Fruit fly (Drosophila melanogaster): ENCODE results near the gene CG11983.

CG11983 gene

dm6 chr3R:9056409-9057031, 48.4 kb downstream of the CG11983 start (continued):
- no peak for TF ChIP-seq CG10321 (GFP tag; IDR thresholded peaks at IDR 0.05)
- no peak for TF ChIP-seq CG34224 (GFP tag; IDR thresholded peaks at IDR 0.05; ENCODE audit: partially characterized antibody)
- no peak for TF ChIP-seq br (optimal IDR thresholded peaks at IDR 0.05)
- TF ChIP-seq insv (GFP tag; optimal IDR thresholded peaks at IDR 0.05) = no peak
- no peak for TF ChIP-seq CG33557 (GFP tag; optimal IDR thresholded peaks at IDR 0.05)
- no peak for TF ChIP-seq stc (GFP tag; IDR thresholded peaks at IDR 0.05)
- no peak for TF ChIP-seq Fer2 (tag; optimal IDR thresholded peaks at IDR 0.05)
- TF ChIP-seq CG13296 (GFP tag; optimal IDR thresholded peaks at IDR 0.05) = no peak
- TF ChIP-seq CG10366 (GFP tag; IDR thresholded peaks at IDR 0.05) = no peak
- TF ChIP-seq gsb-n (tag; optimal IDR thresholded peaks at IDR 0.05) = no peak
- TF ChIP-seq Sry-δ (GFP tag; optimal IDR thresholded peaks at IDR 0.05) = no peak
- TF ChIP-seq zf30C (GFP tag; optimal IDR thresholded peaks at IDR 0.05) = no peak
- TF ChIP-seq Ravus (GFP tag; IDR thresholded peaks at IDR 0.05) = no peak
- no peak for TF ChIP-seq zen (tag; optimal IDR thresholded peaks at IDR 0.05)
- TF ChIP-seq CG3995 (GFP tag; optimal IDR thresholded peaks at IDR 0.05) = no peak
- no peak for TF ChIP-seq unc-4 (GFP tag; IDR thresholded peaks at IDR 0.05; ENCODE audit: partially characterized antibody)
- TF ChIP-seq CG32532 (GFP tag; IDR thresholded peaks at IDR 0.05) = no peak
- no peak for TF ChIP-seq CG6791 (GFP tag; IDR thresholded peaks at IDR 0.05; ENCODE audit: partially characterized antibody)
- TF ChIP-seq CG10274 (GFP tag; optimal IDR thresholded peaks at IDR 0.05) = no peak
- TF ChIP-seq gro (GFP tag; optimal IDR thresholded peaks at IDR 0.05) = no peak
- no peak for TF ChIP-seq ham (GFP tag; IDR thresholded peaks at IDR 0.05)
- TF ChIP-seq CG13424 (tag; optimal IDR thresholded peaks at IDR 0.05) = no peak
- no peak for TF ChIP-seq slou (GFP tag; optimal IDR thresholded peaks at IDR 0.05)
- TF ChIP-seq Oli (tag; optimal IDR thresholded peaks at IDR 0.05) = no peak
- no peak for TF ChIP-seq lbe (GFP tag; optimal IDR thresholded peaks at IDR 0.05)
- no peak for TF ChIP-seq sug (tag; optimal IDR thresholded peaks at IDR 0.05)
- peak; percentile 88 for TF ChIP-seq nom (GFP tag; optimal IDR thresholded peaks at IDR 0.05)
- TF ChIP-seq CG6854 (GFP tag; optimal IDR thresholded peaks at IDR 0.05) = no peak
- TF ChIP-seq en (GFP tag; optimal IDR thresholded peaks at IDR 0.05) = no peak
- peak; percentile 4 for TF ChIP-seq Asciz (GFP tag; optimal IDR thresholded peaks at IDR 0.05)
- TF ChIP-seq da (GFP tag; optimal IDR thresholded peaks at IDR 0.05) = no peak
- TF ChIP-seq maf-S (GFP tag; optimal IDR thresholded peaks at IDR 0.05) = no peak
- TF ChIP-seq CG18262 (tag; optimal IDR thresholded peaks at IDR 0.05) = no peak
- TF ChIP-seq Pdp1 (GFP tag; optimal IDR thresholded peaks at IDR 0.05) = peak in 1 of 2 experiments; percentile 33
- TF ChIP-seq Optix (GFP tag; IDR thresholded peaks at IDR 0.05) = no peak
- no peak for TF ChIP-seq zen2 (GFP tag; IDR thresholded peaks at IDR 0.05; ENCODE audit: partially characterized antibody)
- no peak for TF ChIP-seq so (GFP tag; IDR thresholded peaks at IDR 0.05)
- TF ChIP-seq Myb (GFP tag; optimal IDR thresholded peaks at IDR 0.05) = no peak
- TF ChIP-seq amos (GFP tag; IDR thresholded peaks at IDR 0.05; ENCODE audit: partially characterized antibody) = no peak
- peak in 1 of 2 experiments; percentile 46 for TF ChIP-seq Trl (optimal IDR thresholded peaks at IDR 0.05)
- TF ChIP-seq Trl (GFP tag; optimal IDR thresholded peaks at IDR 0.05) = no peak
- TF ChIP-seq D (optimal IDR thresholded peaks at IDR 0.05) = no peak
- TF ChIP-seq D (GFP tag; optimal IDR thresholded peaks at IDR 0.05) = no peak

Measured in whole organism, embryonic.